Worm (Caenorhabditis elegans) whole organism, L3 larva: ENCODE data around the gene oac-56.

ENCODE experiments used
- ceh-28 ChIP-seq: fragments of 150-350 bp; optimal IDR thresholded peaks from 2 replicates; lab custom pipeline; 2014; ENCODE audit warnings: missing biosample characterization, missing genetic modification reagents, missing genetic modification characterization
- daf-12 ChIP-seq: fragments of 150-350 bp; optimal IDR thresholded peaks from 2 replicates; lab custom pipeline; 2014; ENCODE audit warnings: missing biosample characterization, missing genetic modification reagents, missing genetic modification characterization
- fkh-10 ChIP-seq: sonication (generic microtip); optimal IDR thresholded peaks from 2 replicates; lab custom pipeline; 2017; ENCODE audit warnings: missing biosample characterization, missing genetic modification reagents, missing genetic modification characterization
- nfya-1 ChIP-seq: sonication (generic microtip); optimal IDR thresholded peaks from 2 replicates; lab custom pipeline; 2017; ENCODE audit warnings: missing genetic modification characterization, mild to moderate bottlenecking, missing compliant biosample characterization, antibody characterized with exemption, moderate library complexity; ENCODE audit not compliant: insufficient read depth
- nhr-25 ChIP-seq: sonication (generic microtip); optimal IDR thresholded peaks from 2 replicates; lab custom pipeline; 2017; ENCODE audit warnings: missing biosample characterization, missing genetic modification characterization
- nhr-28 ChIP-seq: fragments of 150-350 bp; optimal IDR thresholded peaks from 2 replicates; lab custom pipeline; 2014; ENCODE audit warnings: missing biosample characterization, missing genetic modification characterization
- nhr-43 ChIP-seq: sonication (generic microtip); optimal IDR thresholded peaks from 2 replicates; lab custom pipeline; 2016; ENCODE audit warnings: mild to moderate bottlenecking, missing genetic modification characterization, missing compliant biosample characterization; ENCODE audit not compliant: poor library complexity, severe bottlenecking
- nhr-77 ChIP-seq: fragments of 150-350 bp; optimal IDR thresholded peaks from 2 replicates; lab custom pipeline; 2014; ENCODE audit warnings: missing biosample characterization, missing genetic modification characterization
- pqm-1 ChIP-seq: fragments of 150-350 bp; optimal IDR thresholded peaks from 2 replicates; lab custom pipeline; 2017; ENCODE audit warnings: missing biosample characterization, missing genetic modification characterization, inconsistent platforms
- unc-62 ChIP-seq: fragments of 150-350 bp; sonication (generic microtip); optimal IDR thresholded peaks from 4 replicates; lab custom pipeline; 2014; ENCODE audit warnings: missing biosample characterization, missing genetic modification reagents, missing genetic modification characterization
- zag-1 ChIP-seq: fragments of 150-350 bp; optimal IDR thresholded peaks from 2 replicates; lab custom pipeline; 2014; ENCODE audit warnings: missing biosample characterization, missing genetic modification characterization
- ztf-4 ChIP-seq: fragments of 150-350 bp; optimal IDR thresholded peaks from 2 replicates; lab custom pipeline; 2014; ENCODE audit warnings: missing biosample characterization, missing genetic modification characterization

oac-56 gene

DNA sequence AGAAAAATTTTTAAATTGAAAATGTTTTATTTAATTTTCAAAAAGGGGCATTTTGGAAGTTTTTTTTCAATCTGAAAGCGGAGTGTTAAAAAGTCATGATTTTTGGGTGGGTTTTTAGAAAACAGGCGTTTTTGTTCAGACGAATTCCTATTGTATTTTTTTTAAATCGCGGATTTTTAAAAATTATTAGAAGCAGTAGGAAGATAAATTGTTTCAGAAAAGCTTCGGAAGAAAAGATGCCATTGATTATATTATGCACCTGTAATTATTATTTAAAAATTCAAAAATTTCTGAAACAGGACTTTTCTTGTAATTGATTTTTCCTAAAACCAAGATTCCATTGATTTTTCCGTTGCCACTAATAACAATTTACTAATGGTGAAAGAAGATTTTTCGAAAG lies 44.7 kb downstream of the oac-56 start:
- TF ChIP-seq unc-62 (no peak), ztf-4 (tag; lab: Kevin White, UChicago) (no peak), fkh-10 (GFP tag; lab: Kevin White, UChicago) (no peak), nhr-43 (no peak), daf-12 (tag; lab: Kevin White, UChicago) (no peak)
- TF ChIP-seq, all 47 proteins: peak for 0

DNA sequence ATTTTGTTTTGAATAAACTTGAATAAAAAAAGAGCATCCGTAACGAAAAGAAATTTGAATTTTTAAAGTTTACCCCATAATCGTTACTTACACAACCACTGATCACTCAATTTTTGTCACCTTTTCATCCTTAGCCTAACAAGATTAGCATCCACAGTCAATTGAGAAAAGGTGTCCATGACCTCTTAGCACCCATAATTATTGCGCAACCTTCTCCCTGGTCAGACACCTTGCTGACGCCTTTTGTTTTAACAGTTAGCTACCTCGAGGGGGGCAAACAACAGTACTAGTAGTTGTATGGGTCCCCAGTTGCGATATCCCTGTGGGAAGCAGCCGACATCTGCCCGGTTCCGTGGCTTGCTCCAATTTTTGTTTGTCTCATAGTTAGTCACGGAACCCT lies 53.5 kb downstream of the oac-56 start:
- TF ChIP-seq nfya-1 (no peak), pqm-1 (tag; lab: Kevin White, UChicago) (no peak), fkh-10 (GFP tag; lab: Kevin White, UChicago) (no peak), nhr-28 (tag; lab: Kevin White, UChicago) (no peak), zag-1 (tag; lab: Kevin White, UChicago) (no peak), nhr-77 (tag; lab: Kevin White, UChicago) (no peak), unc-62 (no peak), nhr-25 (tag; lab: Kevin White, UChicago) (no peak), ceh-28 (tag; lab: Kevin White, UChicago) (no peak)
